Worm (Caenorhabditis elegans) whole organism, L3 larva: ENCODE data around the gene bmk-1.

Experiments
- R02D3.7 ChIP-seq: fragments of 150-350 bp; optimal IDR thresholded peaks from 2 replicates; lab custom pipeline; 2014; ENCODE audit warnings: missing biosample characterization, missing genetic modification characterization
- ZK546.5 ChIP-seq: sonication (generic microtip); optimal IDR thresholded peaks from 2 replicates; lab custom pipeline; 2017; ENCODE audit warnings: missing biosample characterization, missing genetic modification characterization
- ama-1 ChIP-seq: fragments of 150-350 bp; optimal IDR thresholded peaks from 2 replicates; lab custom pipeline; 2018
- ceh-16 ChIP-seq: sonication (generic microtip); optimal IDR thresholded peaks from 2 replicates; lab custom pipeline; 2017; ENCODE audit warnings: missing biosample characterization, missing genetic modification characterization
- ceh-82 ChIP-seq: fragments of 150-350 bp; optimal IDR thresholded peaks from 2 replicates; lab custom pipeline; 2014; ENCODE audit warnings: missing biosample characterization, missing genetic modification characterization
- ceh-9 ChIP-seq: sonication (generic microtip); optimal IDR thresholded peaks from 2 replicates; lab custom pipeline; 2018; ENCODE audit warnings: missing biosample characterization, missing genetic modification characterization
- daf-12 ChIP-seq: fragments of 150-350 bp; optimal IDR thresholded peaks from 2 replicates; lab custom pipeline; 2014; ENCODE audit warnings: missing biosample characterization, missing genetic modification reagents, missing genetic modification characterization
- egl-5 ChIP-seq: fragments of 150-350 bp; optimal IDR thresholded peaks from 2 replicates; lab custom pipeline; 2017; ENCODE audit warnings: missing biosample characterization, missing genetic modification reagents, missing genetic modification characterization, inconsistent platforms
- elt-1 ChIP-seq: fragments of 150-350 bp; optimal IDR thresholded peaks from 2 replicates; lab custom pipeline; 2014; ENCODE audit warnings: missing biosample characterization, missing genetic modification characterization
- elt-3 ChIP-seq, 3 experiments: fragments of 150-350 bp in 1 of 3; sonication (generic microtip) in 2 of 3; optimal IDR thresholded peaks; 2 replicates in 2 of 3; 4 replicates in 1 of 3; lab custom pipeline; 2014 to 2017; ENCODE audit warnings: missing biosample characterization in 3 of 3, missing genetic modification characterization in 3 of 3
- eor-1 ChIP-seq, 2 experiments: fragments of 150-350 bp; optimal IDR thresholded peaks; 2 replicates each; lab custom pipeline; 2014 to 2018; ENCODE audit warnings: missing biosample characterization in 2 of 2, missing genetic modification characterization in 2 of 2
- fkh-2 ChIP-seq: fragments of 150-350 bp; optimal IDR thresholded peaks from 2 replicates; lab custom pipeline; 2014; ENCODE audit warnings: missing biosample characterization, missing genetic modification reagents, missing genetic modification characterization
- fos-1 ChIP-seq: fragments of 150-350 bp; optimal IDR thresholded peaks from 2 replicates; lab custom pipeline; 2014; ENCODE audit warnings: missing biosample characterization, missing genetic modification characterization
- hmg-11 ChIP-seq: sonication (generic microtip); optimal IDR thresholded peaks from 2 replicates; lab custom pipeline; 2016; ENCODE audit warnings: missing genetic modification characterization, missing compliant biosample characterization
- jun-1 ChIP-seq: fragments of 150-350 bp; optimal IDR thresholded peaks from 2 replicates; lab custom pipeline; 2014; ENCODE audit warnings: missing biosample characterization, missing genetic modification reagents, missing genetic modification characterization
- lin-15B ChIP-seq: fragments of 150-350 bp; optimal IDR thresholded peaks from 2 replicates; lab custom pipeline; 2014; ENCODE audit warnings: missing biosample characterization, missing genetic modification characterization
- lin-39 ChIP-seq: fragments of 150-350 bp; optimal IDR thresholded peaks from 2 replicates; lab custom pipeline; 2018; ENCODE audit warnings: missing biosample characterization, missing genetic modification reagents, missing genetic modification characterization
- lsy-12 ChIP-seq: sonication (generic microtip); optimal IDR thresholded peaks from 2 replicates; lab custom pipeline; 2016; ENCODE audit warnings: mild to moderate bottlenecking, missing genetic modification characterization, missing compliant biosample characterization
- mml-1 ChIP-seq: fragments of 150-350 bp; sonication (generic microtip); optimal IDR thresholded peaks from 3 replicates; lab custom pipeline; 2014; ENCODE audit warnings: missing biosample characterization, missing genetic modification characterization
- nfya-1 ChIP-seq: sonication (generic microtip); optimal IDR thresholded peaks from 2 replicates; lab custom pipeline; 2017; ENCODE audit warnings: missing genetic modification characterization, mild to moderate bottlenecking, missing compliant biosample characterization, antibody characterized with exemption, moderate library complexity; ENCODE audit not compliant: insufficient read depth
- nhr-11 ChIP-seq: fragments of 150-350 bp; optimal IDR thresholded peaks from 2 replicates; lab custom pipeline; 2014; ENCODE audit warnings: missing biosample characterization, missing genetic modification characterization
- nhr-23 ChIP-seq: fragments of 150-350 bp; optimal IDR thresholded peaks from 2 replicates; lab custom pipeline; 2014; ENCODE audit warnings: missing biosample characterization, missing genetic modification reagents, missing genetic modification characterization
- nhr-237 ChIP-seq: fragments of 150-350 bp; optimal IDR thresholded peaks from 2 replicates; lab custom pipeline; 2014; ENCODE audit warnings: missing biosample characterization, missing genetic modification characterization
- nhr-25 ChIP-seq: sonication (generic microtip); optimal IDR thresholded peaks from 2 replicates; lab custom pipeline; 2017; ENCODE audit warnings: missing biosample characterization, missing genetic modification characterization
- nhr-28 ChIP-seq: fragments of 150-350 bp; optimal IDR thresholded peaks from 2 replicates; lab custom pipeline; 2014; ENCODE audit warnings: missing biosample characterization, missing genetic modification characterization
- nhr-43 ChIP-seq: sonication (generic microtip); optimal IDR thresholded peaks from 2 replicates; lab custom pipeline; 2016; ENCODE audit warnings: mild to moderate bottlenecking, missing genetic modification characterization, missing compliant biosample characterization; ENCODE audit not compliant: poor library complexity, severe bottlenecking
- pha-4 ChIP-seq: fragments of 150-350 bp; optimal IDR thresholded peaks from 2 replicates; lab custom pipeline; 2014; ENCODE audit warnings: missing biosample characterization, missing genetic modification reagents, missing genetic modification characterization
- pqm-1 ChIP-seq: fragments of 150-350 bp; optimal IDR thresholded peaks from 2 replicates; lab custom pipeline; 2017; ENCODE audit warnings: missing biosample characterization, missing genetic modification characterization, inconsistent platforms
- skn-1 ChIP-seq: fragments of 150-350 bp; optimal IDR thresholded peaks from 2 replicates; lab custom pipeline; 2014; ENCODE audit warnings: missing biosample characterization, missing genetic modification characterization
- snpc-4 ChIP-seq: fragments of 150-350 bp; optimal IDR thresholded peaks from 2 replicates; lab custom pipeline; 2014; ENCODE audit warnings: missing biosample characterization, missing genetic modification characterization
- unc-39 ChIP-seq: sonication (generic microtip); optimal IDR thresholded peaks from 4 replicates; lab custom pipeline; 2017; ENCODE audit warnings: missing biosample characterization, missing genetic modification characterization
- ztf-11 ChIP-seq: fragments of 150-350 bp; optimal IDR thresholded peaks from 2 replicates; lab custom pipeline; 2014; ENCODE audit warnings: missing biosample characterization, missing genetic modification characterization
- ztf-4 ChIP-seq: fragments of 150-350 bp; optimal IDR thresholded peaks from 2 replicates; lab custom pipeline; 2014; ENCODE audit warnings: missing biosample characterization, missing genetic modification characterization

Gene bmk-1

ce11 chrV:14439236-14439635 lies 17.5 kb downstream of the bmk-1 start:
- TF ChIP-seq skn-1 = no peak
- peak; percentile 31 for TF ChIP-seq nhr-25 (tag; lab: Kevin White, UChicago)

- TF ChIP-seq nhr-25 (tag; lab: Kevin White, UChicago) (peak; percentile 31), ztf-11 (no peak)
Measured at ce11 chrV:14438099-14438739, 18.6 kb downstream of the bmk-1 start.

- no peak for TF ChIP-seq eor-1 (tag; optimal IDR thresholded peaks at IDR 0.05; lab: Kevin White, UChicago)
Measured at ce11 chrV:14437355-14437754, 19.4 kb downstream of the bmk-1 start.

DNA sequence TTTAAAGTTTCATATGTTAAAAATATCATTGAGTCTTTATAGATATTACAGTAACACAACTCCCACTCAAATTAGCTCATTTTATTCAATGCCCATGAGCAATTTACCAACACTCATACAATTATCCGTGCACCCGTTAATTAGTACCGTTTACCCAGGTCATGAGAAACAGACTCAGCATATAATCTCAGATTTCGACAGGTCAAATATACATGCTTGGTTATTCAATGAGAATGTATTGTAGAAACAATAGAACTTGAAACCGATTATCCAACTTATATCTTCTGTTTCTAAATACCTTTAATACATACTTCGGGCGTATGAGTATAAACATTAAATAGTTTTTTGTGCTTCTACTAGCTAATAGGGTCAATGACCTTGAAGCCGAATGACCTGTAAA lies 20.6 kb downstream of the bmk-1 start:
- no peak for TF ChIP-seq nhr-25 (tag; lab: Kevin White, UChicago)
- no peak for TF ChIP-seq pqm-1 (tag; lab: Kevin White, UChicago)
- TF ChIP-seq ama-1 (lab: Kevin White, UChicago) = no peak
- TF ChIP-seq nhr-43 (tag; lab: Kevin White, UChicago) = no peak

ce11 chrV:14433584-14433983 lies 23.2 kb downstream of the bmk-1 start:
- TF ChIP-seq ceh-82 (tag; lab: Kevin White, UChicago) (no peak), ztf-4 (no peak), R02D3.7 (tag; lab: Kevin White, UChicago) (no peak), pha-4 (tag; lab: Kevin White, UChicago) (no peak), elt-1 (tag; lab: Kevin White, UChicago) (no peak), hmg-11 (tag; lab: Kevin White, UChicago) (no peak), nhr-28 (no peak), lin-15B (no peak), ztf-11 (no peak), lin-39 (no peak), nfya-1 (tag; lab: Kevin White, UChicago) (no peak), egl-5 (no peak), nhr-237 (tag; lab: Kevin White, UChicago) (no peak), daf-12 (no peak), skn-1 (no peak), snpc-4 (tag; lab: Kevin White, UChicago) (no peak), mml-1 (tag; lab: Kevin White, UChicago) (no peak), nhr-11 (no peak), nhr-43 (tag; lab: Kevin White, UChicago) (no peak), nhr-25 (tag; lab: Kevin White, UChicago) (no peak)

DNA sequence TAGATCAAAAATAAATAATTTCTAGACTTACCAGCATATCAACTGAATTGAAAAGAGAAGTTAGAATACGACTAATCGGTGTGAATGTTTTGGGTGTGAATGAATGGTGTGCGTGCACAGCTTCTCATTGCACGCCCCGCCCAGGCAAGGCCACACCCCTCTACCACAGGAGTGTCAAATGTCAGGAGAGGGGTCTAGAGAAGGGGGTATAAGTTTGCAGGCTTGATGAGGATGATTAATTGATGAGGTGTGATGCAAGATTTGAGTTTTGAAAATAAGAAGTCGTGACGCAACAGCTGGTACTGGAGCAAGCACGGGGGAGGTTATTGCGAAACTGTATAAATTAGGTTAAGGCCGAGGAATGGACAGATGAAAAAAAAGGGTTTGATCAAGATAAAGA lies 24.5 kb downstream of the bmk-1 start, which contains the start of gene egl-1:
TSS of gene egl-1 (minus strand) at position 101 of the 400 bp plus-strand sequence.
- TF ChIP-seq ZK546.5 (tag; lab: Kevin White, UChicago) (no peak), ceh-16 (tag; lab: Kevin White, UChicago) (no peak), fkh-2 (tag; lab: Kevin White, UChicago) (no peak), jun-1 (tag; lab: Kevin White, UChicago) (no peak), hmg-11 (tag; lab: Kevin White, UChicago) (no peak), nhr-23 (tag; lab: Kevin White, UChicago) (no peak), fos-1 (tag; lab: Kevin White, UChicago) (no peak), unc-39 (no peak), pha-4 (tag; lab: Kevin White, UChicago) (no peak), lsy-12 (tag; lab: Kevin White, UChicago) (no peak), nhr-237 (tag; lab: Kevin White, UChicago) (no peak), ceh-9 (tag; lab: Kevin White, UChicago) (no peak), nfya-1 (tag; lab: Kevin White, UChicago) (no peak), elt-1 (tag; lab: Kevin White, UChicago) (no peak), snpc-4 (tag; lab: Kevin White, UChicago) (no peak), lin-39 (no peak), elt-3 (tag; optimal IDR thresholded peaks at IDR 0.05; lab: Kevin White, UChicago) (no peak)
